Worm (Caenorhabditis elegans): Measurements from ENCODE around the gene gsp-2.

- no peak for TF ChIP-seq lir-1 (GFP tag; conservative IDR thresholded peaks at IDR 0.05)
- no peak for TF ChIP-seq attf-6 (GFP tag; IDR thresholded peaks at IDR 0.05)
- TF ChIP-seq ama-1 (optimal IDR thresholded peaks at IDR 0.05): no peak
- TF ChIP-seq ama-1 (GFP tag; optimal IDR thresholded peaks at IDR 0.05): no peak
- no peak for TF ChIP-seq attf-5 (GFP tag; optimal IDR thresholded peaks at IDR 0.05)
- no peak for TF ChIP-seq ccch-3 (GFP tag; optimal IDR thresholded peaks at IDR 0.05)
- TF ChIP-seq tbp1 (GFP tag; optimal IDR thresholded peaks at IDR 0.05): no peak
- no peak for TF ChIP-seq cebp-2 (GFP tag; IDR thresholded peaks at IDR 0.05)
- TF ChIP-seq efl-1 (GFP tag; optimal IDR thresholded peaks at IDR 0.05): no peak
- TF ChIP-seq repo-1 (tag; optimal IDR thresholded peaks at IDR 0.05): no peak
- TF ChIP-seq hlh-12 (tag; optimal IDR thresholded peaks at IDR 0.05): no peak
- TF ChIP-seq snpc-4 (GFP tag; optimal IDR thresholded peaks at IDR 0.05): no peak
- TF ChIP-seq snpc-4 (tag; optimal IDR thresholded peaks at IDR 0.05): no peak
These were observed 14.4 kb upstream of the gsp-2 start for ce11 chrIII:7322018-7322417.
